Worm (Caenorhabditis elegans) whole organism, L2 larva: ENCODE results near the gene ZK1067.4.
A peak's percentile ranks its signal among the peaks of the same experiment; 100 is the strongest.

Source experiments
- C34F6.9 ChIP-seq: fragments of 150-350 bp; optimal IDR thresholded peaks from 2 replicates; lab custom pipeline; 2014; ENCODE audit warnings: missing biosample characterization, missing genetic modification characterization
- F13H6.1 ChIP-seq: sonication (generic microtip); optimal IDR thresholded peaks from 2 replicates; lab custom pipeline; 2016; ENCODE audit warnings: missing genetic modification characterization, missing compliant biosample characterization
- R02D3.7 ChIP-seq: fragments of 150-350 bp; optimal IDR thresholded peaks from 2 replicates; lab custom pipeline; 2014; ENCODE audit warnings: missing biosample characterization, missing genetic modification characterization
- alr-1 ChIP-seq: fragments of 150-350 bp; optimal IDR thresholded peaks from 2 replicates; lab custom pipeline; 2014; ENCODE audit warnings: missing biosample characterization, missing genetic modification characterization
- ceh-16 ChIP-seq: fragments of 150-350 bp; optimal IDR thresholded peaks from 2 replicates; lab custom pipeline; 2014; ENCODE audit warnings: missing biosample characterization, missing genetic modification characterization
- ceh-82 ChIP-seq: fragments of 150-350 bp; optimal IDR thresholded peaks from 2 replicates; lab custom pipeline; 2014; ENCODE audit warnings: missing biosample characterization, missing genetic modification characterization
- crh-2 ChIP-seq: sonication (generic microtip); optimal IDR thresholded peaks from 2 replicates; lab custom pipeline; 2017; ENCODE audit warnings: missing biosample characterization, missing genetic modification characterization
- egl-27 ChIP-seq: sonication (generic microtip); optimal IDR thresholded peaks from 3 replicates; lab custom pipeline; 2017; ENCODE audit warnings: missing biosample characterization, missing genetic modification reagents, missing genetic modification characterization
- fos-1 ChIP-seq: fragments of 150-350 bp; optimal IDR thresholded peaks from 2 replicates; lab custom pipeline; 2014; ENCODE audit warnings: missing biosample characterization, missing genetic modification characterization
- lin-11 ChIP-seq: fragments of 150-350 bp; sonication (generic microtip); optimal IDR thresholded peaks from 2 replicates; lab custom pipeline; 2014; ENCODE audit warnings: missing biosample characterization, missing genetic modification characterization, inconsistent platforms, mixed read lengths
- lin-13 ChIP-seq: fragments of 150-350 bp; optimal IDR thresholded peaks from 2 replicates; lab custom pipeline; 2014; ENCODE audit warnings: missing biosample characterization, missing genetic modification reagents, missing genetic modification characterization
- lin-39 ChIP-seq: fragments of 150-350 bp; optimal IDR thresholded peaks from 2 replicates; lab custom pipeline; 2014; ENCODE audit warnings: missing biosample characterization, missing genetic modification reagents, missing genetic modification characterization
- lsy-2 ChIP-seq, 2 experiments: fragments of 150-350 bp in 1 of 2; sonication (generic microtip) in 1 of 2; optimal IDR thresholded peaks; 2 replicates each; lab custom pipeline; 2014 to 2017; ENCODE audit warnings: missing biosample characterization in 2 of 2, missing genetic modification characterization in 2 of 2
- mab-5 ChIP-seq: fragments of 150-350 bp; optimal IDR thresholded peaks from 2 replicates; lab custom pipeline; 2014; ENCODE audit warnings: missing biosample characterization, missing genetic modification characterization
- mbf-1 ChIP-seq: sonication (generic microtip); optimal IDR thresholded peaks from 2 replicates; lab custom pipeline; 2017; ENCODE audit warnings: missing biosample characterization, missing genetic modification characterization
- mdl-1 ChIP-seq, 2 experiments: fragments of 150-350 bp in 1 of 2; sonication (generic microtip) in 1 of 2; optimal IDR thresholded peaks; 2 replicates each; lab custom pipeline; 2017; ENCODE audit warnings: missing biosample characterization in 2 of 2, missing genetic modification characterization in 2 of 2
- nhr-11 ChIP-seq: fragments of 150-350 bp; optimal IDR thresholded peaks from 2 replicates; lab custom pipeline; 2014; ENCODE audit warnings: missing biosample characterization, missing genetic modification characterization
- nhr-12 ChIP-seq: fragments of 150-350 bp; optimal IDR thresholded peaks from 2 replicates; lab custom pipeline; 2014; ENCODE audit warnings: missing biosample characterization, missing genetic modification characterization
- nhr-21 ChIP-seq: fragments of 150-350 bp; optimal IDR thresholded peaks from 2 replicates; lab custom pipeline; 2014; ENCODE audit warnings: missing biosample characterization, missing genetic modification characterization
- nhr-23 ChIP-seq: fragments of 150-350 bp; optimal IDR thresholded peaks from 2 replicates; lab custom pipeline; 2014; ENCODE audit warnings: missing biosample characterization, missing genetic modification reagents, missing genetic modification characterization
- nhr-25 ChIP-seq: fragments of 150-350 bp; sonication (generic microtip); optimal IDR thresholded peaks from 3 replicates; lab custom pipeline; 2014; ENCODE audit warnings: missing biosample characterization, missing genetic modification characterization
- peb-1 ChIP-seq: fragments of 150-350 bp; optimal IDR thresholded peaks from 2 replicates; lab custom pipeline; 2014; ENCODE audit warnings: missing biosample characterization, missing genetic modification characterization
- sem-4 ChIP-seq: fragments of 150-350 bp; optimal IDR thresholded peaks from 2 replicates; lab custom pipeline; 2014; ENCODE audit warnings: missing biosample characterization, missing genetic modification reagents, missing genetic modification characterization
- skn-1 ChIP-seq: sonication (generic microtip); optimal IDR thresholded peaks from 2 replicates; lab custom pipeline; 2017; ENCODE audit warnings: missing biosample characterization, missing genetic modification characterization
- sma-3 ChIP-seq: sonication (generic microtip); optimal IDR thresholded peaks from 2 replicates; lab custom pipeline; 2016; ENCODE audit warnings: missing genetic modification reagents, missing genetic modification characterization, missing compliant biosample characterization
- sma-9 ChIP-seq, 2 experiments: fragments of 150-350 bp in 1 of 2; sonication (generic microtip) in 1 of 2; optimal IDR thresholded peaks; 2 replicates each; lab custom pipeline; 2014 to 2016; ENCODE audit warnings: missing genetic modification characterization in 2 of 2, mild to moderate bottlenecking in 1 of 2, missing biosample characterization in 1 of 2, missing compliant biosample characterization in 1 of 2, missing genetic modification reagents in 1 of 2, moderate library complexity in 1 of 2
- snpc-4 ChIP-seq: fragments of 150-350 bp; optimal IDR thresholded peaks from 2 replicates; lab custom pipeline; 2014; ENCODE audit warnings: missing biosample characterization, missing genetic modification characterization
- unc-39 ChIP-seq: fragments of 150-350 bp; optimal IDR thresholded peaks from 2 replicates; lab custom pipeline; 2014; ENCODE audit warnings: missing biosample characterization, missing genetic modification characterization
- zag-1 ChIP-seq: fragments of 150-350 bp; optimal IDR thresholded peaks from 2 replicates; lab custom pipeline; 2014; ENCODE audit warnings: missing biosample characterization, missing genetic modification characterization
- ztf-11 ChIP-seq: sonication (generic microtip); optimal IDR thresholded peaks from 2 replicates; lab custom pipeline; 2017; ENCODE audit warnings: missing biosample characterization, missing genetic modification characterization
- ztf-4 ChIP-seq: fragments of 150-350 bp; optimal IDR thresholded peaks from 2 replicates; lab custom pipeline; 2014; ENCODE audit warnings: missing biosample characterization, missing genetic modification characterization

The ZK1067.4 gene

ce11 chrII:9189648-9190047 lies 20.5 kb upstream of the ZK1067.4 start:
- TF ChIP-seq sma-9 (GFP tag; optimal IDR thresholded peaks at IDR 0.05; lab: Kevin White, UChicago) = peak; percentile 5
- no peak for TF ChIP-seq sma-9 (tag; optimal IDR thresholded peaks at IDR 0.05; lab: Kevin White, UChicago)
- no peak for TF ChIP-seq zag-1 (tag; lab: Kevin White, UChicago)
- no peak for TF ChIP-seq sem-4 (tag; lab: Kevin White, UChicago)
- TF ChIP-seq alr-1 = no peak
- no peak for TF ChIP-seq lin-11
- no peak for TF ChIP-seq nhr-12
- TF ChIP-seq nhr-25 = peak; percentile 68
- no peak for TF ChIP-seq snpc-4 (tag; lab: Kevin White, UChicago)
- TF ChIP-seq egl-27 (tag; lab: Kevin White, UChicago) = peak; percentile 15
- TF ChIP-seq nhr-21 = no peak
- TF ChIP-seq ceh-16 = no peak

- TF ChIP-seq ceh-16 (peak; percentile 30), R02D3.7 (tag; lab: Kevin White, UChicago) (no peak)
These were observed 19.6 kb upstream of the ZK1067.4 start for ce11 chrII:9190513-9191099.

- no peak for TF ChIP-seq nhr-11 (tag; lab: Kevin White, UChicago)
- no peak for TF ChIP-seq lin-13 (GFP tag; lab: Kevin White, UChicago)
- no peak for TF ChIP-seq ceh-82 (tag; lab: Kevin White, UChicago)
These were observed 16.0 kb upstream of the ZK1067.4 start, which contains the start of gene twk-4 for ce11 chrII:9194195-9194594. TSS of gene twk-4 (minus strand) at chrII:9194295.

ce11 chrII:9196325-9196724 lies 13.9 kb upstream of the ZK1067.4 start:
- TF ChIP-seq fos-1 (tag; lab: Kevin White, UChicago) (peak; percentile 79), ztf-4 (no peak), sma-9 (GFP tag; optimal IDR thresholded peaks at IDR 0.05; lab: Kevin White, UChicago) (peak; percentile 27), sma-9 (tag; optimal IDR thresholded peaks at IDR 0.05; lab: Kevin White, UChicago) (no peak), nhr-23 (tag; lab: Kevin White, UChicago) (no peak), skn-1 (peak; percentile 8)
- TF ChIP-seq, all 48 proteins: peak for 3

- TF ChIP-seq lin-39 (tag; lab: Kevin White, UChicago) (no peak), mdl-1 (tag; optimal IDR thresholded peaks at IDR 0.05; lab: Kevin White, UChicago) (no peak), crh-2 (tag; lab: Kevin White, UChicago) (no peak), nhr-25 (no peak), egl-27 (tag; lab: Kevin White, UChicago) (no peak), nhr-12 (no peak), lin-13 (GFP tag; lab: Kevin White, UChicago) (no peak), mbf-1 (tag; lab: Kevin White, UChicago) (no peak), sma-3 (GFP tag; lab: Kevin White, UChicago) (no peak), ztf-11 (tag; lab: Kevin White, UChicago) (no peak), C34F6.9 (tag; lab: Kevin White, UChicago) (no peak)
These were observed 13.0 kb upstream of the ZK1067.4 start, which contains the start of gene let-23 for ce11 chrII:9197212-9197611. TSS of gene let-23 (plus strand) at chrII:9197512.

- TF ChIP-seq F13H6.1 (tag; lab: Kevin White, UChicago) = peak; percentile 28
- no peak for TF ChIP-seq mdl-1 (tag; optimal IDR thresholded peaks at IDR 0.05; lab: Kevin White, UChicago)
- TF ChIP-seq sma-3 (GFP tag; lab: Kevin White, UChicago) = peak; percentile 38
- peak; percentile 41 for TF ChIP-seq crh-2 (tag; lab: Kevin White, UChicago)
- peak; percentile 48 for TF ChIP-seq sma-9 (GFP tag; optimal IDR thresholded peaks at IDR 0.05; lab: Kevin White, UChicago)
- no peak for TF ChIP-seq sma-9 (tag; optimal IDR thresholded peaks at IDR 0.05; lab: Kevin White, UChicago)
- peak; percentile 22 for TF ChIP-seq mab-5 (tag; lab: Kevin White, UChicago)
- TF ChIP-seq lsy-2 (tag; optimal IDR thresholded peaks at IDR 0.05; lab: Kevin White, UChicago) = peak in 1 of 2 experiments; percentile 62
- TF ChIP-seq snpc-4 (tag; lab: Kevin White, UChicago) = peak; percentile 94
- no peak for TF ChIP-seq peb-1 (tag; lab: Kevin White, UChicago)
- TF ChIP-seq unc-39 = no peak
- TF ChIP-seq fos-1 (tag; lab: Kevin White, UChicago) = peak; percentile 11
- TF ChIP-seq, all 48 proteins: peak for 8
These were observed 1.5 kb downstream of the ZK1067.4 start for ce11 chrII:9211684-9212083.
